Fruit fly (Drosophila melanogaster) whole organism, wandering third instar larva: ENCODE measurements around the gene CG32270.

Source experiments
- Abd-B ChIP-seq: fragments of >200 bp; optimal IDR thresholded peaks from 2 replicates; lab custom pipeline; 2017; ENCODE audit warnings: missing biosample characterization, missing genetic modification characterization
- CG32264 ChIP-seq: fragments of 200-800 bp; sonication (Bioruptor generic); optimal IDR thresholded peaks from 2 replicates; lab custom pipeline; 2016; ENCODE audit warnings: missing biosample characterization, missing genetic modification characterization
- CG9705 ChIP-seq: fragments of 200-800 bp; sonication (Bioruptor generic); optimal IDR thresholded peaks from 2 replicates; lab custom pipeline; 2018; ENCODE audit warnings: missing biosample characterization, mild to moderate bottlenecking, missing genetic modification characterization
- CrebA ChIP-seq: fragments of 200-800 bp; sonication (Bioruptor generic); optimal IDR thresholded peaks from 2 replicates; lab custom pipeline; 2016; ENCODE audit warnings: missing biosample characterization, mild to moderate bottlenecking, missing genetic modification characterization, borderline replicate concordance
- Dfd ChIP-seq: fragments of >200 bp; optimal IDR thresholded peaks from 2 replicates; lab custom pipeline; 2017; ENCODE audit warnings: missing biosample characterization, missing genetic modification characterization
- Dif ChIP-seq: fragments of 200-275, 200-300 bp; sonication (Bioruptor generic); optimal IDR thresholded peaks from 2 replicates; lab custom pipeline; 2018; ENCODE audit warnings: missing biosample characterization, missing genetic modification characterization; ENCODE audit not compliant: partially characterized antibody
- GATAd ChIP-seq: sonication (Bioruptor generic); optimal IDR thresholded peaks from 2 replicates; lab custom pipeline; 2016; ENCODE audit warnings: missing biosample characterization, missing genetic modification characterization
- HLH106 ChIP-seq: fragments of 200-800 bp; optimal IDR thresholded peaks from 3 replicates; lab custom pipeline; 2019; ENCODE audit warnings: missing biosample characterization, mild to moderate bottlenecking, missing genetic modification characterization, moderate library complexity
- Hnf4 ChIP-seq: fragments of 200-800 bp; sonication (Bioruptor generic); optimal IDR thresholded peaks from 2 replicates; lab custom pipeline; 2016; ENCODE audit warnings: missing biosample characterization, mild to moderate bottlenecking, missing genetic modification characterization
- Hr78 ChIP-seq: fragments of >200 bp; optimal IDR thresholded peaks from 2 replicates; lab custom pipeline; 2017; ENCODE audit warnings: missing biosample characterization, missing genetic modification characterization
- Hr83 ChIP-seq: fragments of 200-300 bp; sonication (Bioruptor generic); optimal IDR thresholded peaks from 2 replicates; lab custom pipeline; 2016; ENCODE audit warnings: missing biosample characterization, mild to moderate bottlenecking, missing genetic modification characterization, moderate library complexity; ENCODE audit not compliant: poor library complexity, severe bottlenecking
- Mio ChIP-seq: sonication (Bioruptor generic); optimal IDR thresholded peaks from 2 replicates; lab custom pipeline; 2016; ENCODE audit warnings: missing biosample characterization, missing genetic modification characterization
- Myc ChIP-seq: fragments of >200 bp; optimal IDR thresholded peaks from 2 replicates; lab custom pipeline; 2017
- N ChIP-seq: fragments of >200 bp; optimal IDR thresholded peaks from 2 replicates; lab custom pipeline; 2018; ENCODE audit warnings: missing biosample characterization, missing external identifiers, missing genetic modification characterization
- OdsH ChIP-seq: fragments of 200-800 bp; sonication (Bioruptor generic); optimal IDR thresholded peaks from 2 replicates; lab custom pipeline; 2016; ENCODE audit warnings: missing biosample characterization, mild to moderate bottlenecking, missing genetic modification characterization
- Rel ChIP-seq, 2 experiments: fragments of 200-800 bp; sonication (Bioruptor generic) in 1 of 2; optimal IDR thresholded peaks; 2 replicates in 1 of 2; 3 replicates in 1 of 2; lab custom pipeline; 2016 to 2019; ENCODE audit warnings: mild to moderate bottlenecking in 2 of 2, missing biosample characterization in 2 of 2, missing genetic modification characterization in 2 of 2, moderate library complexity in 1 of 2
- Sp1 ChIP-seq: fragments of 200-800 bp; sonication (Bioruptor generic); optimal IDR thresholded peaks from 3 replicates; lab custom pipeline; 2019; ENCODE audit warnings: missing biosample characterization, mild to moderate bottlenecking, missing genetic modification characterization, moderate library complexity
- Vsx2 ChIP-seq: fragments of 200-300, 225-300 bp; sonication (Bioruptor generic); optimal IDR thresholded peaks from 2 replicates; lab custom pipeline; 2018; ENCODE audit warnings: missing biosample characterization, missing genetic modification characterization; ENCODE audit not compliant: partially characterized antibody
- br ChIP-seq: fragments of 200-800 bp; sonication (Bioruptor generic); optimal IDR thresholded peaks from 2 replicates; lab custom pipeline; 2016; ENCODE audit warnings: missing biosample characterization, missing genetic modification characterization
- dl ChIP-seq, 2 experiments: fragments of 175-275, 200-275 bp in 1 of 2; fragments of 200-275 bp in 1 of 2; sonication (Bioruptor generic); optimal IDR thresholded peaks; lab custom pipeline; 2018; ENCODE audit warnings: mild to moderate bottlenecking in 2 of 2, missing biosample characterization in 2 of 2, missing genetic modification characterization in 2 of 2, moderate library complexity in 2 of 2; ENCODE audit not compliant: partially characterized antibody in 2 of 2, insufficient read depth in 1 of 2
- dmrt93B ChIP-seq: fragments of 200-800 bp; sonication (Bioruptor generic); optimal IDR thresholded peaks from 2 replicates; lab custom pipeline; 2018; ENCODE audit warnings: missing biosample characterization, mild to moderate bottlenecking, missing genetic modification characterization
- dsf ChIP-seq: sonication (Bioruptor generic); optimal IDR thresholded peaks from 2 replicates; lab custom pipeline; 2016; ENCODE audit warnings: missing biosample characterization, missing genetic modification characterization, borderline replicate concordance
- ey ChIP-seq: fragments of 200-800 bp; sonication (Bioruptor generic); optimal IDR thresholded peaks from 2 replicates; lab custom pipeline; 2016; ENCODE audit warnings: missing biosample characterization, missing genetic modification characterization
- foxo ChIP-seq, 2 experiments: fragments of 200-800 bp; sonication (Bioruptor generic); optimal IDR thresholded peaks; 2 replicates in 1 of 2; 3 replicates in 1 of 2; lab custom pipeline; 2016 to 2017; ENCODE audit warnings: missing biosample characterization in 2 of 2, missing genetic modification characterization in 2 of 2
- fru ChIP-seq: fragments of 200-800 bp; sonication (Bioruptor generic); optimal IDR thresholded peaks from 3 replicates; lab custom pipeline; 2016; ENCODE audit warnings: missing biosample characterization, mild to moderate bottlenecking, missing genetic modification characterization
- h ChIP-seq: fragments of 200-800 bp; sonication (Bioruptor generic); optimal IDR thresholded peaks from 3 replicates; lab custom pipeline; 2016; ENCODE audit warnings: missing biosample characterization, mild to moderate bottlenecking, missing genetic modification characterization
- jim ChIP-seq: fragments of 175-275, 200-325 bp; sonication (Bioruptor generic); optimal IDR thresholded peaks from 2 replicates; lab custom pipeline; 2016; ENCODE audit warnings: missing biosample characterization, mild to moderate bottlenecking, missing genetic modification characterization
- lola ChIP-seq: fragments of >200 bp; optimal IDR thresholded peaks from 2 replicates; lab custom pipeline; 2017; ENCODE audit warnings: missing biosample characterization, missing genetic modification characterization
- pan ChIP-seq: fragments of >200 bp; optimal IDR thresholded peaks from 2 replicates; lab custom pipeline; 2017
- psq ChIP-seq: fragments of 200-800 bp; sonication (Bioruptor generic); optimal IDR thresholded peaks from 3 replicates; lab custom pipeline; 2017; ENCODE audit warnings: missing biosample characterization, mild to moderate bottlenecking, missing genetic modification characterization, moderate library complexity
- sage ChIP-seq: fragments of 200-800 bp; sonication (Bioruptor generic); optimal IDR thresholded peaks from 2 replicates; lab custom pipeline; 2016; ENCODE audit warnings: missing biosample characterization, mild to moderate bottlenecking, missing genetic modification characterization
- sv ChIP-seq: fragments of 200-800 bp; sonication (Bioruptor generic); optimal IDR thresholded peaks from 3 replicates; lab custom pipeline; 2016; ENCODE audit warnings: missing biosample characterization, missing genetic modification characterization
- tai ChIP-seq: sonication (Bioruptor generic); optimal IDR thresholded peaks from 2 replicates; lab custom pipeline; 2016; ENCODE audit warnings: missing biosample characterization, missing genetic modification characterization
- usp ChIP-seq: fragments of >200 bp; optimal IDR thresholded peaks from 2 replicates; lab custom pipeline; 2017; ENCODE audit warnings: missing biosample characterization, missing genetic modification characterization
- woc ChIP-seq: sonication (Bioruptor generic); optimal IDR thresholded peaks from 2 replicates; lab custom pipeline; 2016; ENCODE audit warnings: missing biosample characterization, mild to moderate bottlenecking, missing genetic modification characterization

The CG32270 gene

dm6 chr3L:3208895-3209294 lies at the start of gene CG32270, which contains the start of gene CG32269:
Gene CG32270 (minus strand): TSS chr3L:3208985.
Gene CG32269 (minus strand): TSS chr3L:3208985.
- TF ChIP-seq Hr78 (GFP tag; lab: Kevin White, UChicago) (no peak), Hr83 (GFP tag; lab: Kevin White, UChicago) (peak; percentile 92)

DNA sequence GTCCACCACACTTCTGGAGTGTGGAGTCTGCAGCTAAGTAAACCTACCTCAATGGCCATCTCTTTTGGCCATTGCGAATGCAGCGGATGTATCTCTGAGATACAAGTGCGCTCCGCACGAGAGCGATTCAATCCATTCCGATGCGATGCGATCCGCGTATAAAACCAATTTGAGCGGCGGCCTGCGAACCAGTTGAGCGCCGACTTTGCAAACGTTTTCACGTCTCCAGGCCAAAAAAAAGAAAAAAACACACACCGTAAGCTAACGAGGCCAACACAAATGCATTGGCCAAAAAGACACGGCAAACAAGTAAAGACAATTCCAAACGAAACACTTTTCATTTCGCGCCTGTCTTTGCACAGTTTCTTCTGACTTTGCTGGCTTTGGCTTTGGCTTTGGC lies 48.9 kb upstream of the CG32270 start, which contains the start of gene ckd:
Gene ckd, plus strand, starts transcription at position 189 of the 400 bp plus-strand sequence.
- TF ChIP-seq fru (GFP tag; lab: Kevin White, UChicago): peak; percentile 1
- TF ChIP-seq tai (GFP tag; lab: Kevin White, UChicago): no peak
- no peak for TF ChIP-seq dmrt93B (GFP tag; lab: Kevin White, UChicago)
- TF ChIP-seq psq: no peak
- peak; percentile 71 for TF ChIP-seq Dif
- TF ChIP-seq Abd-B (GFP tag; lab: Kevin White, UChicago): no peak
- no peak for TF ChIP-seq usp (GFP tag; lab: Kevin White, UChicago)
- no peak for TF ChIP-seq HLH106
- TF ChIP-seq N (GFP tag; lab: Kevin White, UChicago): no peak
- no peak for TF ChIP-seq br (GFP tag; lab: Kevin White, UChicago)
- TF ChIP-seq foxo (GFP tag; optimal IDR thresholded peaks at IDR 0.05; lab: Kevin White, UChicago): no peak
- no peak for TF ChIP-seq h (GFP tag; lab: Kevin White, UChicago)
- no peak for TF ChIP-seq lola
- TF ChIP-seq dl (GFP tag; optimal IDR thresholded peaks at IDR 0.05; lab: Kevin White, UChicago; ENCODE audit: insufficient read depth in 1 of 2, partially characterized antibody in 2 of 2): peak; percentile 59 to 66
- TF ChIP-seq Vsx2 (GFP tag; lab: Kevin White, UChicago): peak; percentile 38
- no peak for TF ChIP-seq woc (GFP tag; lab: Kevin White, UChicago)
- TF ChIP-seq dsf: no peak
- TF ChIP-seq jim (GFP tag; lab: Kevin White, UChicago): no peak
- TF ChIP-seq CrebA: peak; percentile 5
- TF ChIP-seq OdsH (GFP tag; lab: Kevin White, UChicago): peak; percentile 32
- TF ChIP-seq Dfd (GFP tag; lab: Kevin White, UChicago): no peak
- TF ChIP-seq Hnf4 (GFP tag; lab: Kevin White, UChicago): no peak
- no peak for TF ChIP-seq sage (GFP tag; lab: Kevin White, UChicago)
- TF ChIP-seq Sp1 (GFP tag; lab: Kevin White, UChicago): peak; percentile 14
- no peak for TF ChIP-seq Hr83 (GFP tag; lab: Kevin White, UChicago)
- TF ChIP-seq Myc (lab: Kevin White, UChicago): no peak
- TF ChIP-seq GATAd (GFP tag; lab: Kevin White, UChicago): no peak
- TF ChIP-seq pan (lab: Kevin White, UChicago): no peak
- no peak for TF ChIP-seq ey
- no peak for TF ChIP-seq Hr78 (GFP tag; lab: Kevin White, UChicago)
- TF ChIP-seq Rel (GFP tag; optimal IDR thresholded peaks at IDR 0.05; lab: Kevin White, UChicago): no peak
- no peak for TF ChIP-seq Rel (tag; optimal IDR thresholded peaks at IDR 0.05; lab: Kevin White, UChicago)

- no peak for TF ChIP-seq psq
- no peak for TF ChIP-seq OdsH (GFP tag; lab: Kevin White, UChicago)
- peak; percentile 55 for TF ChIP-seq Dif
- TF ChIP-seq woc (GFP tag; lab: Kevin White, UChicago): peak; percentile 62
- TF ChIP-seq Vsx2 (GFP tag; lab: Kevin White, UChicago): peak; percentile 59
- TF ChIP-seq dl (GFP tag; optimal IDR thresholded peaks at IDR 0.05; lab: Kevin White, UChicago; ENCODE audit: insufficient read depth in 1 of 2, partially characterized antibody in 2 of 2): peak in 1 of 2 experiments; percentile 25
- TF ChIP-seq fru (GFP tag; lab: Kevin White, UChicago): no peak
Measured at dm6 chr3L:3253631-3254030, 44.8 kb upstream of the CG32270 start.

DNA sequence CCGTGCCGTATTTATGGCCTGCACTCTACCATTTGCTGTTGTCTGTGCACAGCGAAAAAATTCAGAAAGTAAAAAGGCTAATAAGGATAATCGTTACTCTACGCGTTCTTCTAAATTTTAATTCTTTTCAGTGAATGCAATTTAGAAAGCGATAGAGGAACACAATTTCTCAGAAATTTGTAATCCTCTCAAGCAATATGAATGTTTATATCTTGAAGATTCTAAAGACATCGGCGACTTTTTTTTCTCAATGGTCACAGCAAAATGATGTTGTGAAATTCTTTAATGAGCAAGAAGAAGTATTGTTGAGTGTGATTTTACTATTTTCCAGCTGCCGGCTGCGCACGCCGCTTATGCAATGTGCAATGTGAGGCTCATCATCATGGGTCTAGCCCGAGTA lies 44.1 kb upstream of the CG32270 start:
- TF ChIP-seq Dif: no peak
- TF ChIP-seq CG9705 (GFP tag; lab: Kevin White, UChicago): no peak
- TF ChIP-seq Mio (GFP tag; lab: Kevin White, UChicago): no peak
- no peak for TF ChIP-seq Dfd (GFP tag; lab: Kevin White, UChicago)
- no peak for TF ChIP-seq dl (GFP tag; optimal IDR thresholded peaks at IDR 0.05; lab: Kevin White, UChicago; ENCODE audit: insufficient read depth in 1 of 2, partially characterized antibody in 2 of 2)
- TF ChIP-seq sv (GFP tag; lab: Kevin White, UChicago): no peak
- no peak for TF ChIP-seq Hnf4 (GFP tag; lab: Kevin White, UChicago)
- TF ChIP-seq CrebA: no peak
- no peak for TF ChIP-seq Myc (lab: Kevin White, UChicago)
- no peak for TF ChIP-seq CG32264 (GFP tag; lab: Kevin White, UChicago)
